Worm (Caenorhabditis elegans) whole organism, early embryonic: ENCODE data around the gene R155.5.
A peak's percentile ranks its signal among the peaks of the same experiment; 100 is the strongest.

ENCODE experiments used
- F13C5.2 ChIP-seq: sonication (generic microtip); optimal IDR thresholded peaks from 2 replicates; lab custom pipeline; 2017; ENCODE audit warnings: mild to moderate bottlenecking, missing genetic modification characterization, inconsistent platforms, missing compliant biosample characterization
- ama-1 ChIP-seq: fragments of 150-350 bp; optimal IDR thresholded peaks from 2 replicates; lab custom pipeline; 2014
- sea-1 ChIP-seq: fragments of 200-800 bp; sonication (Bioruptor generic); conservative IDR thresholded peaks from 2 replicates; pipeline ENCODE4 v1.3.6; 2022; ENCODE audit warnings: missing genetic modification characterization, missing compliant biosample characterization
- tra-4 ChIP-seq: sonication (generic microtip); optimal IDR thresholded peaks from 2 replicates; lab custom pipeline; 2017; ENCODE audit warnings: missing genetic modification characterization, missing compliant biosample characterization

DNA sequence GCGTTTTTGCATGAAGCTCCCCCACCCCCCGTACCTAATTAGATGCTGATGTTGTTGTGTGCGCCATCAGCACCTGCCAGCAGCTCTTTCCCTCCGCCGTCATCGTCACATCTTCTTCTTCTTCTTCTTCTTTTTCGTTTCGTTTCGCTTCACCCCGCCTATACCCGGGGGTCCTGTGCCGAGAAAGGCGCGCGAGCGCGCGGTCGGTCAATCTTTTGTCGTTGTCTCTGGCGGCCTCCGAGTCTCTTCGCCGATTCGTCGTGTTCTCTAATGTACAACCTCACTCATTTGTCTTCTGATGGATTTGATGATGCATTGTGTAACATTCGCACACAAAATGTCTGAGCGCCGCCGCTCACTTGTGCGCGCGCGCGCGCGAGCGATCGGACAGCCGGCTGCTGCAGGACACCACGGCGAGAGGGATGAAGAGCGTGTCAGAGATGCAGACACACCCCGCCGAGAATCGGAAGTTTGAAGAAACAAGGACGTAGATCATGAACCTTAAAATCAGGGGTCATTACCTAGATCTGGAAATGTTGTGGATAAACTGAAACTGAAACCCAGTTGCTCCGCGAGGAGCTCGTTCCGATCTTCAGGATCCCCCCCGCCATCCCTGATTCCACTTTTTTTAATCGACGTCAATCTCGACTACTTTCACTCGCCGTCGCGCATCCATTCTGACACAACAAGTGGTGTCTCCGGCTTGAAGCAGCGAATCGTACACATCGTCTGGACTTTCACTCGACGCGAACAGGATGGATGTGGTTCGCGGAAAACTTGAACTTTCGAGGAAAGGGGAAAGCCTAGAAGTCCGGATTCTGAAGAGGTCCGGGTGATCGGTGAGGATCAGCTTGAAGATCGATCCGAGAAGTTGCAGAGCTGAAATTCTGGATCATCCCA lies 46.7 kb downstream of the R155.5 start:
- TF ChIP-seq tra-4 = no peak
- no peak for TF ChIP-seq ama-1 (lab: Kevin White, UChicago)
- no peak for TF ChIP-seq sea-1 (GFP tag; lab: Robert Waterston, UW)
- TF ChIP-seq F13C5.2 (tag; lab: Kevin White, UChicago) = peak; percentile 47
